Worm (Caenorhabditis elegans) whole organism, L3 larva: ENCODE results near the gene nhr-163.

Source experiments
- R02D3.7 ChIP-seq: fragments of 150-350 bp; optimal IDR thresholded peaks from 2 replicates; lab custom pipeline; 2014; ENCODE audit warnings: missing biosample characterization, missing genetic modification characterization
- ZK546.5 ChIP-seq: sonication (generic microtip); optimal IDR thresholded peaks from 2 replicates; lab custom pipeline; 2017; ENCODE audit warnings: missing biosample characterization, missing genetic modification characterization
- aly-2 ChIP-seq: fragments of 150-350 bp; optimal IDR thresholded peaks from 2 replicates; lab custom pipeline; 2014; ENCODE audit warnings: missing biosample characterization, missing genetic modification characterization
- ama-1 ChIP-seq: fragments of 150-350 bp; optimal IDR thresholded peaks from 2 replicates; lab custom pipeline; 2018
- ceh-16 ChIP-seq: sonication (generic microtip); optimal IDR thresholded peaks from 2 replicates; lab custom pipeline; 2017; ENCODE audit warnings: missing biosample characterization, missing genetic modification characterization
- ceh-82 ChIP-seq: fragments of 150-350 bp; optimal IDR thresholded peaks from 2 replicates; lab custom pipeline; 2014; ENCODE audit warnings: missing biosample characterization, missing genetic modification characterization
- ceh-9 ChIP-seq: sonication (generic microtip); optimal IDR thresholded peaks from 2 replicates; lab custom pipeline; 2018; ENCODE audit warnings: missing biosample characterization, missing genetic modification characterization
- daf-12 ChIP-seq: fragments of 150-350 bp; optimal IDR thresholded peaks from 2 replicates; lab custom pipeline; 2014; ENCODE audit warnings: missing biosample characterization, missing genetic modification reagents, missing genetic modification characterization
- elt-3 ChIP-seq, 3 experiments: fragments of 150-350 bp in 1 of 3; sonication (generic microtip) in 2 of 3; optimal IDR thresholded peaks; 2 replicates in 2 of 3; 4 replicates in 1 of 3; lab custom pipeline; 2014 to 2017; ENCODE audit warnings: missing biosample characterization in 3 of 3, missing genetic modification characterization in 3 of 3
- eor-1 ChIP-seq, 2 experiments: fragments of 150-350 bp; optimal IDR thresholded peaks; 2 replicates each; lab custom pipeline; 2014 to 2018; ENCODE audit warnings: missing biosample characterization in 2 of 2, missing genetic modification characterization in 2 of 2
- fkh-10 ChIP-seq: sonication (generic microtip); optimal IDR thresholded peaks from 2 replicates; lab custom pipeline; 2017; ENCODE audit warnings: missing biosample characterization, missing genetic modification reagents, missing genetic modification characterization
- fkh-2 ChIP-seq: fragments of 150-350 bp; optimal IDR thresholded peaks from 2 replicates; lab custom pipeline; 2014; ENCODE audit warnings: missing biosample characterization, missing genetic modification reagents, missing genetic modification characterization
- fos-1 ChIP-seq: fragments of 150-350 bp; optimal IDR thresholded peaks from 2 replicates; lab custom pipeline; 2014; ENCODE audit warnings: missing biosample characterization, missing genetic modification characterization
- hmg-11 ChIP-seq: sonication (generic microtip); optimal IDR thresholded peaks from 2 replicates; lab custom pipeline; 2016; ENCODE audit warnings: missing genetic modification characterization, missing compliant biosample characterization
- lin-15B ChIP-seq: fragments of 150-350 bp; optimal IDR thresholded peaks from 2 replicates; lab custom pipeline; 2014; ENCODE audit warnings: missing biosample characterization, missing genetic modification characterization
- lin-39 ChIP-seq: fragments of 150-350 bp; optimal IDR thresholded peaks from 2 replicates; lab custom pipeline; 2018; ENCODE audit warnings: missing biosample characterization, missing genetic modification reagents, missing genetic modification characterization
- lsy-12 ChIP-seq: sonication (generic microtip); optimal IDR thresholded peaks from 2 replicates; lab custom pipeline; 2016; ENCODE audit warnings: mild to moderate bottlenecking, missing genetic modification characterization, missing compliant biosample characterization
- mdl-1 ChIP-seq: fragments of 150-350 bp; optimal IDR thresholded peaks from 2 replicates; lab custom pipeline; 2014; ENCODE audit warnings: missing biosample characterization, missing genetic modification characterization
- mml-1 ChIP-seq: fragments of 150-350 bp; sonication (generic microtip); optimal IDR thresholded peaks from 3 replicates; lab custom pipeline; 2014; ENCODE audit warnings: missing biosample characterization, missing genetic modification characterization
- nhr-12 ChIP-seq: fragments of 150-350 bp; optimal IDR thresholded peaks from 2 replicates; lab custom pipeline; 2014; ENCODE audit warnings: missing biosample characterization, missing genetic modification characterization
- nhr-23 ChIP-seq: fragments of 150-350 bp; optimal IDR thresholded peaks from 2 replicates; lab custom pipeline; 2014; ENCODE audit warnings: missing biosample characterization, missing genetic modification reagents, missing genetic modification characterization
- nhr-237 ChIP-seq: fragments of 150-350 bp; optimal IDR thresholded peaks from 2 replicates; lab custom pipeline; 2014; ENCODE audit warnings: missing biosample characterization, missing genetic modification characterization
- nhr-25 ChIP-seq: sonication (generic microtip); optimal IDR thresholded peaks from 2 replicates; lab custom pipeline; 2017; ENCODE audit warnings: missing biosample characterization, missing genetic modification characterization
- nhr-43 ChIP-seq: sonication (generic microtip); optimal IDR thresholded peaks from 2 replicates; lab custom pipeline; 2016; ENCODE audit warnings: mild to moderate bottlenecking, missing genetic modification characterization, missing compliant biosample characterization; ENCODE audit not compliant: poor library complexity, severe bottlenecking
- pha-4 ChIP-seq: fragments of 150-350 bp; optimal IDR thresholded peaks from 2 replicates; lab custom pipeline; 2014; ENCODE audit warnings: missing biosample characterization, missing genetic modification reagents, missing genetic modification characterization
- pqm-1 ChIP-seq: fragments of 150-350 bp; optimal IDR thresholded peaks from 2 replicates; lab custom pipeline; 2017; ENCODE audit warnings: missing biosample characterization, missing genetic modification characterization, inconsistent platforms
- sea-2 ChIP-seq: fragments of 150-350 bp; sonication (generic microtip); optimal IDR thresholded peaks from 4 replicates; lab custom pipeline; 2014; ENCODE audit warnings: missing biosample characterization, missing genetic modification reagents, missing genetic modification characterization
- snpc-4 ChIP-seq: fragments of 150-350 bp; optimal IDR thresholded peaks from 2 replicates; lab custom pipeline; 2014; ENCODE audit warnings: missing biosample characterization, missing genetic modification characterization
- unc-39 ChIP-seq: sonication (generic microtip); optimal IDR thresholded peaks from 4 replicates; lab custom pipeline; 2017; ENCODE audit warnings: missing biosample characterization, missing genetic modification characterization
- unc-62 ChIP-seq: fragments of 150-350 bp; sonication (generic microtip); optimal IDR thresholded peaks from 4 replicates; lab custom pipeline; 2014; ENCODE audit warnings: missing biosample characterization, missing genetic modification reagents, missing genetic modification characterization
- zag-1 ChIP-seq: fragments of 150-350 bp; optimal IDR thresholded peaks from 2 replicates; lab custom pipeline; 2014; ENCODE audit warnings: missing biosample characterization, missing genetic modification characterization
- ztf-4 ChIP-seq: fragments of 150-350 bp; optimal IDR thresholded peaks from 2 replicates; lab custom pipeline; 2014; ENCODE audit warnings: missing biosample characterization, missing genetic modification characterization

Gene nhr-163

ce11 chrV:7015872-7016271 is 30.0 kb upstream of the nhr-163 start, which contains the start of gene C33G8.13:
Gene C33G8.13, minus strand, starts transcription at chrV:7015972.
- TF ChIP-seq nhr-43 (tag; lab: Kevin White, UChicago) (no peak), mml-1 (tag; lab: Kevin White, UChicago) (no peak), unc-39 (no peak), lin-15B (no peak), nhr-23 (tag; lab: Kevin White, UChicago) (no peak), lsy-12 (tag; lab: Kevin White, UChicago) (no peak), mdl-1 (tag; lab: Kevin White, UChicago) (no peak), ama-1 (lab: Kevin White, UChicago) (no peak)

ce11 chrV:7012617-7013016 is 26.8 kb upstream of the nhr-163 start, which contains the start of gene srw-127:
Gene srw-127, plus strand, starts transcription at chrV:7012917.
- TF ChIP-seq hmg-11 (no peak), eor-1 (tag; optimal IDR thresholded peaks at IDR 0.05; lab: Kevin White, UChicago) (no peak), fkh-2 (tag; lab: Kevin White, UChicago) (no peak), lin-39 (tag; lab: Kevin White, UChicago) (no peak), lin-15B (no peak), ztf-4 (tag; lab: Kevin White, UChicago) (no peak), nhr-237 (no peak), sea-2 (GFP tag; lab: Kevin White, UChicago) (no peak), elt-3 (tag; optimal IDR thresholded peaks at IDR 0.05; lab: Kevin White, UChicago) (no peak), pha-4 (tag; lab: Kevin White, UChicago) (no peak), unc-62 (GFP tag; lab: Kevin White, UChicago) (no peak)
- TF ChIP-seq, all 47 proteins: peak for 0

ce11 chrV:7009461-7009860 is 23.6 kb upstream of the nhr-163 start, which contains the start of gene C33G8.2:
Gene C33G8.2, plus strand, starts transcription at chrV:7009761.
- no peak for TF ChIP-seq nhr-12 (tag; lab: Kevin White, UChicago)
- TF ChIP-seq daf-12 (tag; lab: Kevin White, UChicago), result no peak
- no peak for TF ChIP-seq unc-39
- TF ChIP-seq zag-1 (tag; lab: Kevin White, UChicago), result no peak

- no peak for TF ChIP-seq fkh-2 (tag; lab: Kevin White, UChicago)
- TF ChIP-seq nhr-23 (tag; lab: Kevin White, UChicago), result no peak
- TF ChIP-seq unc-62 (GFP tag; lab: Kevin White, UChicago), result no peak
- no peak for TF ChIP-seq ceh-82 (tag; lab: Kevin White, UChicago)
- TF ChIP-seq snpc-4 (tag; lab: Kevin White, UChicago), result no peak
- TF ChIP-seq unc-39, result no peak
- no peak for TF ChIP-seq ceh-16 (tag; lab: Kevin White, UChicago)
- TF ChIP-seq ama-1 (lab: Kevin White, UChicago), result no peak
- TF ChIP-seq pqm-1 (tag; lab: Kevin White, UChicago), result no peak
- TF ChIP-seq elt-3 (tag; optimal IDR thresholded peaks at IDR 0.05; lab: Kevin White, UChicago), result no peak
- no peak for TF ChIP-seq ceh-9
These were observed 21.5 kb upstream of the nhr-163 start, which contains the start of gene drd-10 for ce11 chrV:7007307-7007706. Gene drd-10, plus strand, starts transcription at chrV:7007607.

ce11 chrV:7005964-7006363 is 20.1 kb upstream of the nhr-163 start, which contains the start of gene spig-10:
Gene spig-10, plus strand, starts transcription at chrV:7006264.
- TF ChIP-seq R02D3.7 (tag; lab: Kevin White, UChicago) (no peak), fkh-2 (tag; lab: Kevin White, UChicago) (no peak), nhr-12 (tag; lab: Kevin White, UChicago) (no peak), aly-2 (tag; lab: Kevin White, UChicago) (no peak), fos-1 (no peak), ZK546.5 (tag; lab: Kevin White, UChicago) (no peak), fkh-10 (GFP tag; lab: Kevin White, UChicago) (no peak), hmg-11 (no peak), elt-3 (tag; optimal IDR thresholded peaks at IDR 0.05; lab: Kevin White, UChicago) (no peak), nhr-25 (tag; lab: Kevin White, UChicago) (no peak)

- TF ChIP-seq zag-1 (tag; lab: Kevin White, UChicago) (no peak), R02D3.7 (tag; lab: Kevin White, UChicago) (no peak), elt-3 (tag; optimal IDR thresholded peaks at IDR 0.05; lab: Kevin White, UChicago) (no peak), pha-4 (tag; lab: Kevin White, UChicago) (no peak), nhr-237 (no peak), aly-2 (tag; lab: Kevin White, UChicago) (no peak), nhr-12 (tag; lab: Kevin White, UChicago) (no peak), lin-15B (no peak), sea-2 (GFP tag; lab: Kevin White, UChicago) (no peak)
These were observed 18.0 kb upstream of the nhr-163 start, which contains the start of gene srab-4 for ce11 chrV:7003850-7004249. Gene srab-4, plus strand, starts transcription at chrV:7004150.
